Worm (Caenorhabditis elegans) whole organism, L3 larva: ENCODE data around the gene scyl-1.

ENCODE experiments used
- R02D3.7 ChIP-seq: fragments of 150-350 bp; optimal IDR thresholded peaks from 2 replicates; lab custom pipeline; 2014; ENCODE audit warnings: missing biosample characterization, missing genetic modification characterization
- ZK546.5 ChIP-seq: sonication (generic microtip); optimal IDR thresholded peaks from 2 replicates; lab custom pipeline; 2017; ENCODE audit warnings: missing biosample characterization, missing genetic modification characterization
- ama-1 ChIP-seq: fragments of 150-350 bp; optimal IDR thresholded peaks from 2 replicates; lab custom pipeline; 2018
- ceh-16 ChIP-seq: sonication (generic microtip); optimal IDR thresholded peaks from 2 replicates; lab custom pipeline; 2017; ENCODE audit warnings: missing biosample characterization, missing genetic modification characterization
- ceh-28 ChIP-seq: fragments of 150-350 bp; optimal IDR thresholded peaks from 2 replicates; lab custom pipeline; 2014; ENCODE audit warnings: missing biosample characterization, missing genetic modification reagents, missing genetic modification characterization
- ceh-82 ChIP-seq: fragments of 150-350 bp; optimal IDR thresholded peaks from 2 replicates; lab custom pipeline; 2014; ENCODE audit warnings: missing biosample characterization, missing genetic modification characterization
- ceh-9 ChIP-seq: sonication (generic microtip); optimal IDR thresholded peaks from 2 replicates; lab custom pipeline; 2018; ENCODE audit warnings: missing biosample characterization, missing genetic modification characterization
- egl-27 ChIP-seq: sonication (generic microtip); optimal IDR thresholded peaks from 4 replicates; lab custom pipeline; 2017; ENCODE audit warnings: missing biosample characterization, missing genetic modification reagents, missing genetic modification characterization
- egl-5 ChIP-seq: fragments of 150-350 bp; optimal IDR thresholded peaks from 2 replicates; lab custom pipeline; 2017; ENCODE audit warnings: missing biosample characterization, missing genetic modification reagents, missing genetic modification characterization, inconsistent platforms
- elt-1 ChIP-seq: fragments of 150-350 bp; optimal IDR thresholded peaks from 2 replicates; lab custom pipeline; 2014; ENCODE audit warnings: missing biosample characterization, missing genetic modification characterization
- elt-2 ChIP-seq: sonication (generic microtip); optimal IDR thresholded peaks from 2 replicates; lab custom pipeline; 2016; ENCODE audit warnings: missing genetic modification reagents, mild to moderate bottlenecking, missing genetic modification characterization, missing compliant biosample characterization
- elt-3 ChIP-seq, 3 experiments: fragments of 150-350 bp in 1 of 3; sonication (generic microtip) in 2 of 3; optimal IDR thresholded peaks; 2 replicates in 2 of 3; 4 replicates in 1 of 3; lab custom pipeline; 2014 to 2017; ENCODE audit warnings: missing biosample characterization in 3 of 3, missing genetic modification characterization in 3 of 3
- eor-1 ChIP-seq, 2 experiments: fragments of 150-350 bp; optimal IDR thresholded peaks; 2 replicates each; lab custom pipeline; 2014 to 2018; ENCODE audit warnings: missing biosample characterization in 2 of 2, missing genetic modification characterization in 2 of 2
- fkh-10 ChIP-seq: sonication (generic microtip); optimal IDR thresholded peaks from 2 replicates; lab custom pipeline; 2017; ENCODE audit warnings: missing biosample characterization, missing genetic modification reagents, missing genetic modification characterization
- fkh-2 ChIP-seq: fragments of 150-350 bp; optimal IDR thresholded peaks from 2 replicates; lab custom pipeline; 2014; ENCODE audit warnings: missing biosample characterization, missing genetic modification reagents, missing genetic modification characterization
- fos-1 ChIP-seq: fragments of 150-350 bp; optimal IDR thresholded peaks from 2 replicates; lab custom pipeline; 2014; ENCODE audit warnings: missing biosample characterization, missing genetic modification characterization
- hmg-11 ChIP-seq: sonication (generic microtip); optimal IDR thresholded peaks from 2 replicates; lab custom pipeline; 2016; ENCODE audit warnings: missing genetic modification characterization, missing compliant biosample characterization
- jun-1 ChIP-seq: fragments of 150-350 bp; optimal IDR thresholded peaks from 2 replicates; lab custom pipeline; 2014; ENCODE audit warnings: missing biosample characterization, missing genetic modification reagents, missing genetic modification characterization
- lin-15B ChIP-seq: fragments of 150-350 bp; optimal IDR thresholded peaks from 2 replicates; lab custom pipeline; 2014; ENCODE audit warnings: missing biosample characterization, missing genetic modification characterization
- lin-39 ChIP-seq: fragments of 150-350 bp; optimal IDR thresholded peaks from 2 replicates; lab custom pipeline; 2018; ENCODE audit warnings: missing biosample characterization, missing genetic modification reagents, missing genetic modification characterization
- lsy-12 ChIP-seq: sonication (generic microtip); optimal IDR thresholded peaks from 2 replicates; lab custom pipeline; 2016; ENCODE audit warnings: mild to moderate bottlenecking, missing genetic modification characterization, missing compliant biosample characterization
- mdl-1 ChIP-seq: fragments of 150-350 bp; optimal IDR thresholded peaks from 2 replicates; lab custom pipeline; 2014; ENCODE audit warnings: missing biosample characterization, missing genetic modification characterization
- mml-1 ChIP-seq: fragments of 150-350 bp; sonication (generic microtip); optimal IDR thresholded peaks from 3 replicates; lab custom pipeline; 2014; ENCODE audit warnings: missing biosample characterization, missing genetic modification characterization
- nfya-1 ChIP-seq: sonication (generic microtip); optimal IDR thresholded peaks from 2 replicates; lab custom pipeline; 2017; ENCODE audit warnings: missing genetic modification characterization, mild to moderate bottlenecking, missing compliant biosample characterization, antibody characterized with exemption, moderate library complexity; ENCODE audit not compliant: insufficient read depth
- nhr-11 ChIP-seq: fragments of 150-350 bp; optimal IDR thresholded peaks from 2 replicates; lab custom pipeline; 2014; ENCODE audit warnings: missing biosample characterization, missing genetic modification characterization
- nhr-23 ChIP-seq: fragments of 150-350 bp; optimal IDR thresholded peaks from 2 replicates; lab custom pipeline; 2014; ENCODE audit warnings: missing biosample characterization, missing genetic modification reagents, missing genetic modification characterization
- nhr-237 ChIP-seq: fragments of 150-350 bp; optimal IDR thresholded peaks from 2 replicates; lab custom pipeline; 2014; ENCODE audit warnings: missing biosample characterization, missing genetic modification characterization
- nhr-25 ChIP-seq: sonication (generic microtip); optimal IDR thresholded peaks from 2 replicates; lab custom pipeline; 2017; ENCODE audit warnings: missing biosample characterization, missing genetic modification characterization
- nhr-28 ChIP-seq: fragments of 150-350 bp; optimal IDR thresholded peaks from 2 replicates; lab custom pipeline; 2014; ENCODE audit warnings: missing biosample characterization, missing genetic modification characterization
- nhr-43 ChIP-seq: sonication (generic microtip); optimal IDR thresholded peaks from 2 replicates; lab custom pipeline; 2016; ENCODE audit warnings: mild to moderate bottlenecking, missing genetic modification characterization, missing compliant biosample characterization; ENCODE audit not compliant: poor library complexity, severe bottlenecking
- nhr-67 ChIP-seq: fragments of 150-350 bp; optimal IDR thresholded peaks from 2 replicates; lab custom pipeline; 2014; ENCODE audit warnings: missing biosample characterization, missing genetic modification characterization
- nhr-76 ChIP-seq: fragments of 150-350 bp; sonication (generic microtip); optimal IDR thresholded peaks from 5 replicates; lab custom pipeline; 2014; ENCODE audit warnings: missing biosample characterization, missing genetic modification characterization
- nhr-77 ChIP-seq: fragments of 150-350 bp; optimal IDR thresholded peaks from 2 replicates; lab custom pipeline; 2014; ENCODE audit warnings: missing biosample characterization, missing genetic modification characterization
- pha-4 ChIP-seq: fragments of 150-350 bp; optimal IDR thresholded peaks from 2 replicates; lab custom pipeline; 2014; ENCODE audit warnings: missing biosample characterization, missing genetic modification reagents, missing genetic modification characterization
- pqm-1 ChIP-seq: fragments of 150-350 bp; optimal IDR thresholded peaks from 2 replicates; lab custom pipeline; 2017; ENCODE audit warnings: missing biosample characterization, missing genetic modification characterization, inconsistent platforms
- sea-2 ChIP-seq: fragments of 150-350 bp; sonication (generic microtip); optimal IDR thresholded peaks from 4 replicates; lab custom pipeline; 2014; ENCODE audit warnings: missing biosample characterization, missing genetic modification reagents, missing genetic modification characterization
- skn-1 ChIP-seq: fragments of 150-350 bp; optimal IDR thresholded peaks from 2 replicates; lab custom pipeline; 2014; ENCODE audit warnings: missing biosample characterization, missing genetic modification characterization
- snpc-4 ChIP-seq: fragments of 150-350 bp; optimal IDR thresholded peaks from 2 replicates; lab custom pipeline; 2014; ENCODE audit warnings: missing biosample characterization, missing genetic modification characterization
- tbx-2 ChIP-seq: sonication (generic microtip); optimal IDR thresholded peaks from 2 replicates; lab custom pipeline; 2016; ENCODE audit warnings: mild to moderate bottlenecking, missing genetic modification characterization, missing compliant biosample characterization
- unc-39 ChIP-seq: sonication (generic microtip); optimal IDR thresholded peaks from 4 replicates; lab custom pipeline; 2017; ENCODE audit warnings: missing biosample characterization, missing genetic modification characterization
- zag-1 ChIP-seq: fragments of 150-350 bp; optimal IDR thresholded peaks from 2 replicates; lab custom pipeline; 2014; ENCODE audit warnings: missing biosample characterization, missing genetic modification characterization
- ztf-4 ChIP-seq: fragments of 150-350 bp; optimal IDR thresholded peaks from 2 replicates; lab custom pipeline; 2014; ENCODE audit warnings: missing biosample characterization, missing genetic modification characterization

scyl-1 gene

ce11 chrV:13041666-13042065, at the start of gene scyl-1:
TSS of gene scyl-1 (minus strand) at chrV:13041721.
- TF ChIP-seq nhr-11 (no peak), ZK546.5 (tag; lab: Kevin White, UChicago) (no peak), jun-1 (tag; lab: Kevin White, UChicago) (peak; percentile 62), mdl-1 (tag; lab: Kevin White, UChicago) (no peak), snpc-4 (peak; percentile 45), ceh-28 (peak; percentile 62), ceh-9 (tag; lab: Kevin White, UChicago) (no peak), nhr-23 (tag; lab: Kevin White, UChicago) (peak; percentile 94), lin-15B (tag; lab: Kevin White, UChicago) (peak; percentile 69), nhr-43 (tag; lab: Kevin White, UChicago) (peak; percentile 91), elt-2 (tag; lab: Kevin White, UChicago) (peak; percentile 45), nhr-76 (tag; lab: Kevin White, UChicago) (no peak), fos-1 (no peak), nfya-1 (tag; lab: Kevin White, UChicago) (peak; percentile 74), eor-1 (tag; optimal IDR thresholded peaks at IDR 0.05; lab: Kevin White, UChicago) (no peak), ceh-16 (tag; lab: Kevin White, UChicago) (no peak), nhr-28 (no peak), fkh-2 (no peak), lin-39 (tag; lab: Kevin White, UChicago) (peak; percentile 26), egl-5 (tag; lab: Kevin White, UChicago) (no peak), pha-4 (tag; lab: Kevin White, UChicago) (peak; percentile 75), nhr-67 (no peak), ama-1 (lab: Kevin White, UChicago) (no peak), lsy-12 (tag; lab: Kevin White, UChicago) (peak; percentile 30), fkh-10 (GFP tag; lab: Kevin White, UChicago) (no peak), nhr-77 (peak; percentile 1), unc-39 (tag; lab: Kevin White, UChicago) (no peak), skn-1 (tag; lab: Kevin White, UChicago) (no peak), ceh-82 (no peak), egl-27 (tag; lab: Kevin White, UChicago) (peak; percentile 13), sea-2 (GFP tag; lab: Kevin White, UChicago) (no peak), hmg-11 (tag; lab: Kevin White, UChicago) (peak; percentile 87), nhr-237 (tag; lab: Kevin White, UChicago) (no peak), elt-1 (tag; lab: Kevin White, UChicago) (peak; percentile 18), pqm-1 (peak; percentile 20), mml-1 (tag; lab: Kevin White, UChicago) (no peak), tbx-2 (tag; lab: Kevin White, UChicago) (peak; percentile 48), nhr-25 (peak; percentile 69), ztf-4 (tag; lab: Kevin White, UChicago) (no peak), R02D3.7 (peak; percentile 40)

ce11 chrV:13090130-13090770, 48.7 kb upstream of the scyl-1 start, which contains the start of gene C34B4.4:
TSS of gene C34B4.4 (plus strand) at chrV:13090405.
- no peak for TF ChIP-seq zag-1 (tag; lab: Kevin White, UChicago)
- no peak for TF ChIP-seq pha-4 (tag; lab: Kevin White, UChicago)
- TF ChIP-seq elt-2 (tag; lab: Kevin White, UChicago) = peak; percentile 38
- TF ChIP-seq ceh-28 = peak; percentile 21
- peak; percentile 40 for TF ChIP-seq nhr-43 (tag; lab: Kevin White, UChicago)
- TF ChIP-seq lsy-12 (tag; lab: Kevin White, UChicago) = peak; percentile 80
- TF ChIP-seq nhr-28 = no peak
- TF ChIP-seq ama-1 (lab: Kevin White, UChicago) = peak; percentile 54

- TF ChIP-seq elt-3 (tag; optimal IDR thresholded peaks at IDR 0.05; lab: Kevin White, UChicago) (no peak), pha-4 (tag; lab: Kevin White, UChicago) (peak; percentile 27), R02D3.7 (no peak), nhr-237 (tag; lab: Kevin White, UChicago) (no peak)
- TF ChIP-seq, all 47 proteins: peak for 1
Observed at ce11 chrV:13088485-13088884, 47.0 kb upstream of the scyl-1 start.
